Fruit fly (Drosophila melanogaster): ENCODE results near the gene Orct2.

- TF ChIP-seq CG8478 (optimal IDR thresholded peaks at IDR 0.05) (no peak), CTCF (optimal IDR thresholded peaks at IDR 0.05) (no peak)
These were observed 9.0 kb upstream of the Orct2 start for dm6 chr3R:24263588-24264413.
